Worm (Caenorhabditis elegans): ENCODE data around the gene R05H10.3.

Gene R05H10.3

DNA sequence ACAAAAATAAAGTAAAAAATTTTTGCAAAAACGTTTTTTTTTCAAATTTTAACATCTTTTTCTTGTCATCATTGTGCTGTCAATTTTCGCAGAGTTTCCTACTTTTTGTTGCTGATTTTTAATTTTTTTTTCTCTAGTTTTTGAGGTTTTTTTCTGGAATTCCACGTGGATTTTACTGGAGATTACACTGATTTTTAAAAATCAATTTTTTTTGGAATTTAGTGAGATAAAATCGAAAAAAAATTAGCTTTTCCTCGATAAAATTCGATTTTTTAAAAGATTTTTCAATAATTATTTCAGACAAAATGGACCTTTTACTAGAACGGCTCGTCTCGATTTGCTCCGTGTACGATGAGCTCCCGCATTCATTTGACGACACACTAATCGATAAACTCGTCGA, at the start of gene R05H10.3:
Gene R05H10.3, plus strand, starts transcription at position 301 of the 400 bp plus-strand sequence.
- no peak for TF ChIP-seq drap-1 (GFP tag; optimal IDR thresholded peaks at IDR 0.05)
- no peak for TF ChIP-seq ces-1 (GFP tag; optimal IDR thresholded peaks at IDR 0.05)
- TF ChIP-seq cnd-1 (tag; optimal IDR thresholded peaks at IDR 0.05): no peak
- no peak for TF ChIP-seq nhr-237 (tag; optimal IDR thresholded peaks at IDR 0.05)
- TF ChIP-seq sem-2 (GFP tag; optimal IDR thresholded peaks at IDR 0.05): no peak
- no peak for TF ChIP-seq blmp-1 (tag; optimal IDR thresholded peaks at IDR 0.05)

DNA sequence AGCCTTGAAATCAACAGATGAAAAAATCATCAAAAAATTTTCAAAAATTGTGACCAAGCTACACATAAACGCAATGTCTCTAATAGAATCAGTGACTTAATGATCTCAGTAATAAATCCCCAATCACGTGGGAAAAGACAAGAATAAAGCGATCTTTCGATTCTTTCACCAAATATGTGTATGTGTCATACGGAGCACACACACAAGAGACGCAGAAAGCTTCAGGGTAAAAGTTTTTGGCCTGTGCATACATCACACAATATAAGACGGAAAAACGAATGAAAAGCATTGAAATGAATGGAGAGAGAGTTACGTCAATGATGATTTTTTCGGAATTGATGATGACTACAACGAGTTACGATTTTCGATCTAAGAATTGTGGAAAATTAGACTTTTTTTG, 49.3 kb upstream of the R05H10.3 start:
- TF ChIP-seq mep-1 (tag; optimal IDR thresholded peaks at IDR 0.05): no peak
- no peak for TF ChIP-seq lin-32 (GFP tag; optimal IDR thresholded peaks at IDR 0.05)
- no peak for TF ChIP-seq ham-2 (GFP tag; optimal IDR thresholded peaks at IDR 0.05)
- no peak for TF ChIP-seq lin-13 (tag; optimal IDR thresholded peaks at IDR 0.05)
- no peak for TF ChIP-seq tbx-8 (GFP tag; optimal IDR thresholded peaks at IDR 0.05)
- no peak for TF ChIP-seq mls-2 (tag; optimal IDR thresholded peaks at IDR 0.05)
- no peak for TF ChIP-seq nhr-76 (tag; optimal IDR thresholded peaks at IDR 0.05)
- TF ChIP-seq drap-1 (GFP tag; optimal IDR thresholded peaks at IDR 0.05): no peak
- no peak for TF ChIP-seq sem-2 (GFP tag; optimal IDR thresholded peaks at IDR 0.05)
- no peak for TF ChIP-seq unc-120 (tag; optimal IDR thresholded peaks at IDR 0.05; ENCODE audit: poor library complexity, severe bottlenecking)
- TF ChIP-seq zip-8 (tag; optimal IDR thresholded peaks at IDR 0.05): no peak
- TF ChIP-seq elt-1 (tag; optimal IDR thresholded peaks at IDR 0.05; ENCODE audit: borderline replicate concordance, insufficient read depth): no peak
- no peak for TF ChIP-seq pha-4 (tag; optimal IDR thresholded peaks at IDR 0.05)
- TF ChIP-seq nhr-12 (tag; optimal IDR thresholded peaks at IDR 0.05): no peak
- TF ChIP-seq mab-5 (tag; optimal IDR thresholded peaks at IDR 0.05): no peak

DNA sequence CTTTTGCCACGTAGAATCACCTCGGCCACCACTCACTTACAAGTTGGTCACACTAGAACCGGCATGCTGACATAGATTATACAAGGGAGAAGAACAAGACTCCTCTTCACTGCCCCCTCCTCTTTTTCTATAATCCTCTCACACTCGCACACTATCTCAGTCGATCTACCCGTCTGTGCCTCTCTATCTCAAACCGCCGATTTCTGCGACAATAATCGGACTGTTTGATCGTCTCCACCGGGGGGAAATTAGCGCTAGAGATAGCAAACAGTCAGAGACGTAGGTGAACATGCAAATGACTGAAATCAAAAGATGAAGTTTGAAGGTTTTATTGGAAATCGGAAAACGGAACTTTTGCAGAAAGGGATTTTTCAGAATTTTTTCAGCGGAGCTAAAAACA, 47.3 kb upstream of the R05H10.3 start:
- no peak for TF ChIP-seq zip-8 (tag; optimal IDR thresholded peaks at IDR 0.05)
- peak; percentile 9 for TF ChIP-seq unc-62 (GFP tag; optimal IDR thresholded peaks at IDR 0.05)
- no peak for TF ChIP-seq nhr-76 (tag; optimal IDR thresholded peaks at IDR 0.05)
- TF ChIP-seq elt-3 (tag; optimal IDR thresholded peaks at IDR 0.05): peak; percentile 62
- no peak for TF ChIP-seq ces-1 (GFP tag; optimal IDR thresholded peaks at IDR 0.05)
- no peak for TF ChIP-seq tbx-8 (GFP tag; optimal IDR thresholded peaks at IDR 0.05)
- no peak for TF ChIP-seq mls-2 (tag; optimal IDR thresholded peaks at IDR 0.05)
- no peak for TF ChIP-seq nhr-2 (tag; optimal IDR thresholded peaks at IDR 0.05)
- peak; percentile 67 for TF ChIP-seq elt-1 (tag; optimal IDR thresholded peaks at IDR 0.05; ENCODE audit: borderline replicate concordance, insufficient read depth)
- TF ChIP-seq bed-3 (GFP tag; optimal IDR thresholded peaks at IDR 0.05): no peak
- no peak for TF ChIP-seq unc-39 (tag; optimal IDR thresholded peaks at IDR 0.05)
- no peak for TF ChIP-seq hlh-1 (tag; optimal IDR thresholded peaks at IDR 0.05)
- no peak for TF ChIP-seq ceh-43 (GFP tag; optimal IDR thresholded peaks at IDR 0.05)
- no peak for TF ChIP-seq ztf-11 (tag; optimal IDR thresholded peaks at IDR 0.05)
- TF ChIP-seq blmp-1 (tag; optimal IDR thresholded peaks at IDR 0.05): no peak
- peak; percentile 73 for TF ChIP-seq pha-4 (tag; optimal IDR thresholded peaks at IDR 0.05)
- no peak for TF ChIP-seq drap-1 (GFP tag; optimal IDR thresholded peaks at IDR 0.05)
- TF ChIP-seq ham-2 (GFP tag; optimal IDR thresholded peaks at IDR 0.05): peak; percentile 89
- TF ChIP-seq snpc-4 (tag; optimal IDR thresholded peaks at IDR 0.05): no peak
- TF ChIP-seq mep-1 (tag; optimal IDR thresholded peaks at IDR 0.05): peak; percentile 20
- TF ChIP-seq sptf-1 (tag; optimal IDR thresholded peaks at IDR 0.05): no peak
- no peak for TF ChIP-seq mab-5 (tag; optimal IDR thresholded peaks at IDR 0.05)
- TF ChIP-seq M03D4.4 (tag; optimal IDR thresholded peaks at IDR 0.05): no peak
- TF ChIP-seq nhr-237 (tag; optimal IDR thresholded peaks at IDR 0.05): peak; percentile 70
- TF ChIP-seq sem-2 (GFP tag; optimal IDR thresholded peaks at IDR 0.05): no peak
- no peak for TF ChIP-seq cnd-1 (tag; optimal IDR thresholded peaks at IDR 0.05)
- no peak for TF ChIP-seq nhr-12 (tag; optimal IDR thresholded peaks at IDR 0.05)
- TF ChIP-seq ceh-83 (GFP tag; optimal IDR thresholded peaks at IDR 0.05): no peak

DNA sequence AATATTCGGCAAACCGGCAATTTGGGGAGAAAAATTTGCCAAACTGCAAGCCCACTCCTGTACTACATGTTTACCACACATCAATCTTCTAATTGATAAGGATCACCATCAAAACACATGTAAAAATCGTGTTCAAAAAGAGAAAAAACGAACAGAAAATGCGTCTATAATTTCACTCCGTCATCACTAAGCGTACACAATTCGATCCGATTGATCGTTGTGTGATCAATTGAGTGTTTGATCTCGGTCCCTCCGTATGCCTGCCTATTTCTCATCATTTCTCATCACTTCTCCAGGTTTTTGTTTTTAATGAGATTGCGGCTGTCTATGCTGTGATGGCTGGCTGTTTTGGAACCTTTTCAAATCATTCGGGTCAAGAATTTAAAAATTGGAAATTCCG, 44.3 kb upstream of the R05H10.3 start:
- TF ChIP-seq zip-8 (tag; optimal IDR thresholded peaks at IDR 0.05): no peak
- no peak for TF ChIP-seq lin-13 (tag; optimal IDR thresholded peaks at IDR 0.05)
- TF ChIP-seq nhr-28 (tag; optimal IDR thresholded peaks at IDR 0.05): no peak
- TF ChIP-seq ham-2 (GFP tag; optimal IDR thresholded peaks at IDR 0.05): no peak
- no peak for TF ChIP-seq mab-5 (tag; optimal IDR thresholded peaks at IDR 0.05)
- TF ChIP-seq elt-1 (tag; optimal IDR thresholded peaks at IDR 0.05; ENCODE audit: borderline replicate concordance, insufficient read depth): no peak
- no peak for TF ChIP-seq elt-3 (tag; optimal IDR thresholded peaks at IDR 0.05)
- TF ChIP-seq lsy-2 (tag; optimal IDR thresholded peaks at IDR 0.05): no peak
- TF ChIP-seq M03D4.4 (tag; optimal IDR thresholded peaks at IDR 0.05): no peak
- TF ChIP-seq unc-39 (tag; optimal IDR thresholded peaks at IDR 0.05): no peak
- no peak for TF ChIP-seq ztf-11 (tag; optimal IDR thresholded peaks at IDR 0.05)

Data from whole organism, mixed stage, embryonic.